Worm (Caenorhabditis elegans) whole organism, L2 larva: ENCODE results near the gene shc-2.

Source experiments
- blmp-1 ChIP-seq: sonication (generic microtip); optimal IDR thresholded peaks from 2 replicates; lab custom pipeline; 2017; ENCODE audit warnings: missing genetic modification characterization, mild to moderate bottlenecking, missing compliant biosample characterization, antibody characterized with exemption, moderate library complexity; ENCODE audit not compliant: insufficient read depth
- egl-27 ChIP-seq: sonication (generic microtip); optimal IDR thresholded peaks from 3 replicates; lab custom pipeline; 2017; ENCODE audit warnings: missing biosample characterization, missing genetic modification reagents, missing genetic modification characterization
- lin-13 ChIP-seq: fragments of 150-350 bp; optimal IDR thresholded peaks from 2 replicates; lab custom pipeline; 2014; ENCODE audit warnings: missing biosample characterization, missing genetic modification reagents, missing genetic modification characterization
- lsy-2 ChIP-seq, 2 experiments: fragments of 150-350 bp in 1 of 2; sonication (generic microtip) in 1 of 2; optimal IDR thresholded peaks; 2 replicates each; lab custom pipeline; 2014 to 2017; ENCODE audit warnings: missing biosample characterization in 2 of 2, missing genetic modification characterization in 2 of 2
- nhr-11 ChIP-seq: fragments of 150-350 bp; optimal IDR thresholded peaks from 2 replicates; lab custom pipeline; 2014; ENCODE audit warnings: missing biosample characterization, missing genetic modification characterization
- nhr-12 ChIP-seq: fragments of 150-350 bp; optimal IDR thresholded peaks from 2 replicates; lab custom pipeline; 2014; ENCODE audit warnings: missing biosample characterization, missing genetic modification characterization

DNA sequence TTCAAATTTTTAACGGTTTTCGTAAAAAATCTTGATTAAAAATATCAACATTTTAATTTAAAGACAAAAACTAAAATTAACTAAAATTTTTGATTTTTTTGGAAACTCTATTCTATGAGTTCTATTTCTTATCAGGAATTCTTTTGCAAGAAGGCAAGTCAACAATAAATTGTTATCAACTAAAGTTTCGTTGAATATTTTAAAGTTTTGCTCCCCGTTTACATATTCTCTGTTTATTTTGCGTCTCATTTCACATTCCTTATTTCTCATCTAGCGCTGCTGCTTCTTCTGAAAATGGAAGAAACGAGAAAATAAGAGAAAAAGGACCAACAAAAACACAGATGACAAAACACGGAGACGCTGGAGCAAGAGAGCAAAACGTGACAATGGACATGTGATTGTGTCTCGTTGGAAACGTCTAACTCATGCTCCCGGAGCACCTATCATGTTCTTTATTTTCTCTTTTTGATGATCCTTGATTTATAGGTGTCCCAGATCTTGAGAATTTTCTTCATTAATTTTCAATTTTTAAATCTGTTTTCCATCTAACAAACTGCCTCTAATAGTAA lies 51.6 kb downstream of the shc-2 start:
- no peak for TF ChIP-seq nhr-12 (tag; lab: Kevin White, UChicago)
- TF ChIP-seq nhr-11 (tag; lab: Kevin White, UChicago), result no peak
- no peak for TF ChIP-seq blmp-1 (tag; lab: Kevin White, UChicago)
- no peak for TF ChIP-seq lsy-2 (tag; optimal IDR thresholded peaks at IDR 0.05; lab: Kevin White, UChicago)
- TF ChIP-seq egl-27, result no peak
- no peak for TF ChIP-seq lin-13 (GFP tag; lab: Kevin White, UChicago)
